Worm (Caenorhabditis elegans): Measurements from ENCODE around the gene tut-1.
"Not testable (repeated sequence)": the region's sequence is repeated elsewhere in the genome, so short reads cannot be mapped to it uniquely, and the experiment has no call there.

Gene tut-1

DNA sequence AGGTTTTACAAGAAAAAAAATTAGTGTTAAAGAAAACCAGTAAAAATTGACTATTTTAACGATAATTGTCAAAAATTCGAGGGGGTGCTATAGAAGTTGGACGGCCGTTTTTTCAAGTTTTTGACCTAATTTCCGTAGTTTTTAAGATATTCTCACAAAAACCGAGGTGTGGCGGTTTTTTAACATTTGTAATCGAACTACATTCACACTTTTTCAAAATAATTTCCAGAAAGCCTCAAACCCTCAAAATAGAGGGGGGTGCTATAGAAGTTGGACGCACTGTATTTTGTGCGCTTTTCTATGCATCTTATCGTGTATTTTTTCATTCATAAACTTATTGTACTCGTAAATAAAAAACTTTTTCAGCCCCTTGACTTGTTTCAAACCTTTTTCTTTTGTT, 10.1 kb downstream of the tut-1 start, which contains the start of gene F29C4.4:
TSS of gene F29C4.4 (plus strand) at position 301 of the 400 bp plus-strand sequence.
- TF ChIP-seq pag-3 (tag; optimal IDR thresholded peaks at IDR 0.05; ENCODE audit: borderline replicate concordance, insufficient read depth); xbp-1 (tag; optimal IDR thresholded peaks at IDR 0.05); irx-1 (tag; optimal IDR thresholded peaks at IDR 0.05): not testable (repeated sequence)

DNA sequence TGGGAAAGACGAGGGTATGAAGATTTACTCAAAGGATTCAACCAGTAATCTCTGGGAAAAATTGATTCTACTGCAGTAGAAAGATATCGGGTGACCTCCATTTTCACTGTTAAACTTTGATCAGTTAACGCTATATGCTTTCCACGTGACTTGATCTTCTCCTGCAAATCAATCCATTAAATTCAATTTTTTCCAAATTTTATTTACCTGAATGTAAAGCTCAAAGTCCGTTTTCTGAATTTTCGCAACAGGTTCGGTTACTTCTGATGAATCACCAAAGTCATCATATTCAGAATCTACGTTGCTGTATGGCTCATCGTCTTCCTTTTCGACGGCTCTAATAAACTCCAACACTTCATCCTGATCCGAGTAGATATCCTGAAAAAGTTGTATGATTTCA, 12.2 kb downstream of the tut-1 start, which contains the start of gene B0545.4:
TSS of gene B0545.4 (minus strand) at position 101 of the 400 bp plus-strand sequence.
- TF ChIP-seq dsc-1 (tag; optimal IDR thresholded peaks at IDR 0.05) = no peak

DNA sequence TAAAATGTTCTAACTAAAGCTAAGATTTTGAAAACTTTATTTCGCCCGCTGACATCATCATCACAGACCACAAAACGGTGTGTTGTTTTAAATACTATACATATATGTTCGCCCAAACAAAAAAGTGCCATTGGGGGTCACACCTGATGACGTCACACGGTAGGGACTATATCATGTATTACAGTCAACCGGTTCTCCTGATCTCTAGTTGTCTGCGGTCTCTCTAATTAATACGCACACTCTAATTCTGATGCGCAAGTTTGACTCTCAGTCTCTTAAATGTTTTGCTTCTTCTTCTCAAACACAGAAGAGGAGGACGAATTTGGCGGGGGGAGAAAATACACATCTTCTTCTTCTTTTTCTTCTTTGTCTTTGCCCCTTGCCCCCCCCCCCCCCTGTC, 18.7 kb downstream of the tut-1 start:
- TF ChIP-seq pax-3 (tag; optimal IDR thresholded peaks at IDR 0.05) = no peak
- no peak for TF ChIP-seq mef-2 (tag; optimal IDR thresholded peaks at IDR 0.05)
- TF ChIP-seq swsn-7 (tag; optimal IDR thresholded peaks at IDR 0.05) = peak; percentile 5
- TF ChIP-seq nhr-76 (tag; optimal IDR thresholded peaks at IDR 0.05) = no peak
- TF ChIP-seq fos-1 (tag; optimal IDR thresholded peaks at IDR 0.05) = no peak
- no peak for TF ChIP-seq ama-1 (optimal IDR thresholded peaks at IDR 0.05)
- no peak for TF ChIP-seq egl-13 (tag; optimal IDR thresholded peaks at IDR 0.05)
- TF ChIP-seq nhr-71 (tag; optimal IDR thresholded peaks at IDR 0.05) = peak; percentile 74
- no peak for TF ChIP-seq jun-1 (tag; optimal IDR thresholded peaks at IDR 0.05)
- no peak for TF ChIP-seq alr-1 (tag; optimal IDR thresholded peaks at IDR 0.05; ENCODE audit: borderline replicate concordance)
- TF ChIP-seq zip-4 (GFP tag; optimal IDR thresholded peaks at IDR 0.05) = no peak
- TF ChIP-seq ces-1 (GFP tag; optimal IDR thresholded peaks at IDR 0.05) = no peak
- TF ChIP-seq irx-1 (tag; optimal IDR thresholded peaks at IDR 0.05) = no peak
- no peak for TF ChIP-seq aha-1 (tag; optimal IDR thresholded peaks at IDR 0.05)
- no peak for TF ChIP-seq C04F5.9 (tag; optimal IDR thresholded peaks at IDR 0.05)
- TF ChIP-seq grh-1 (GFP tag; IDR thresholded peaks at IDR 0.05) = peak; percentile 94
- no peak for TF ChIP-seq skn-1 (tag; optimal IDR thresholded peaks at IDR 0.05)
- TF ChIP-seq fkh-4 (tag; optimal IDR thresholded peaks at IDR 0.05; ENCODE audit: borderline replicate concordance) = no peak
- no peak for TF ChIP-seq mab-9 (GFP tag; IDR thresholded peaks at IDR 0.05)
- peak; percentile 3 for TF ChIP-seq xbp-1 (tag; optimal IDR thresholded peaks at IDR 0.05)
- no peak for TF ChIP-seq hlh-17 (GFP tag; optimal IDR thresholded peaks at IDR 0.05; ENCODE audit: borderline replicate concordance)
- peak in 1 of 2 experiments; percentile 61 for TF ChIP-seq lin-35 (GFP tag; optimal IDR thresholded peaks at IDR 0.05)
- no peak for TF ChIP-seq Y116A8C.19 (tag; optimal IDR thresholded peaks at IDR 0.05; ENCODE audit: borderline replicate concordance)
- TF ChIP-seq lsy-2 (tag; optimal IDR thresholded peaks at IDR 0.05) = peak in 1 of 2 experiments; percentile 46
- no peak for TF ChIP-seq ets-5 (GFP tag; IDR thresholded peaks at IDR 0.05)
- TF ChIP-seq ceh-88 (GFP tag; IDR thresholded peaks at IDR 0.05) = no peak
- peak; percentile 1 for TF ChIP-seq ztf-4 (tag; optimal IDR thresholded peaks at IDR 0.05)
- TF ChIP-seq nhr-11 (tag; optimal IDR thresholded peaks at IDR 0.05) = no peak
- no peak for TF ChIP-seq fkh-8 (tag; optimal IDR thresholded peaks at IDR 0.05)
- no peak for TF ChIP-seq nhr-12 (tag; optimal IDR thresholded peaks at IDR 0.05)
- no peak for TF ChIP-seq mep-1 (tag; optimal IDR thresholded peaks at IDR 0.05)
- no peak for TF ChIP-seq rnt-1 (tag; optimal IDR thresholded peaks at IDR 0.05)
- no peak for TF ChIP-seq tlp-1 (tag; optimal IDR thresholded peaks at IDR 0.05)
- TF ChIP-seq ceh-90 (tag; optimal IDR thresholded peaks at IDR 0.05) = no peak
- no peak for TF ChIP-seq C16A3.4 (tag; optimal IDR thresholded peaks at IDR 0.05)
- no peak for TF ChIP-seq unc-30 (tag; optimal IDR thresholded peaks at IDR 0.05)
- no peak for TF ChIP-seq zag-1 (tag; optimal IDR thresholded peaks at IDR 0.05)
- TF ChIP-seq egl-27 (tag; optimal IDR thresholded peaks at IDR 0.05) = no peak
- TF ChIP-seq lir-3 (tag; optimal IDR thresholded peaks at IDR 0.05; ENCODE audit: poor library complexity) = no peak
- no peak for TF ChIP-seq elt-2 (tag; optimal IDR thresholded peaks at IDR 0.05)
- TF ChIP-seq unc-86 (tag; optimal IDR thresholded peaks at IDR 0.05) = no peak
- TF ChIP-seq tbx-2 (tag; optimal IDR thresholded peaks at IDR 0.05) = peak; percentile 51
- no peak for TF ChIP-seq C34B4.2 (tag; optimal IDR thresholded peaks at IDR 0.05)
- TF ChIP-seq pag-3 (tag; optimal IDR thresholded peaks at IDR 0.05; ENCODE audit: borderline replicate concordance, insufficient read depth) = no peak
- peak; percentile 44 for TF ChIP-seq nhr-47 (tag; optimal IDR thresholded peaks at IDR 0.05)
- peak; percentile 56 for TF ChIP-seq blmp-1 (tag; optimal IDR thresholded peaks at IDR 0.05)
- no peak for TF ChIP-seq lin-15B (tag; optimal IDR thresholded peaks at IDR 0.05)
